Worm (Caenorhabditis elegans) whole organism, late embryonic: ENCODE measurements around the gene T04F8.8.

Source experiments
- C08G9.2 ChIP-seq: sonication (generic microtip); optimal IDR thresholded peaks from 2 replicates; lab custom pipeline; 2016; ENCODE audit warnings: mild to moderate bottlenecking, missing genetic modification characterization, moderate library complexity, missing compliant biosample characterization
- F13H6.1 ChIP-seq: sonication (generic microtip); optimal IDR thresholded peaks from 2 replicates; lab custom pipeline; 2016; ENCODE audit warnings: missing genetic modification characterization, missing compliant biosample characterization
- K02D7.2 ChIP-seq: sonication (generic microtip); optimal IDR thresholded peaks from 2 replicates; lab custom pipeline; 2017; ENCODE audit warnings: mild to moderate bottlenecking, missing genetic modification characterization, missing compliant biosample characterization
- Y22D7AL.16 ChIP-seq: sonication (generic microtip); optimal IDR thresholded peaks from 2 replicates; lab custom pipeline; 2016; ENCODE audit warnings: missing genetic modification characterization, missing compliant biosample characterization
- ahr-1 ChIP-seq: sonication (generic microtip); optimal IDR thresholded peaks from 2 replicates; lab custom pipeline; 2016; ENCODE audit warnings: missing genetic modification characterization, missing compliant biosample characterization
- ama-1 ChIP-seq: fragments of 150-350 bp; optimal IDR thresholded peaks from 2 replicates; lab custom pipeline; 2014
- ceh-14 ChIP-seq: sonication (generic microtip); optimal IDR thresholded peaks from 2 replicates; lab custom pipeline; 2016; ENCODE audit warnings: missing genotype, missing genetic modification characterization, missing compliant biosample characterization
- ceh-18 ChIP-seq: sonication (generic microtip); optimal IDR thresholded peaks from 2 replicates; lab custom pipeline; 2016; ENCODE audit warnings: missing genetic modification characterization, missing compliant biosample characterization
- ceh-2 ChIP-seq: sonication (generic microtip); optimal IDR thresholded peaks from 2 replicates; lab custom pipeline; 2016; ENCODE audit warnings: missing genotype, missing genetic modification characterization, missing compliant biosample characterization
- ceh-30 ChIP-seq: fragments of 150-350 bp; optimal IDR thresholded peaks from 2 replicates; lab custom pipeline; 2014; ENCODE audit warnings: missing biosample characterization, missing genetic modification characterization
- ceh-31 ChIP-seq: sonication (generic microtip); optimal IDR thresholded peaks from 2 replicates; lab custom pipeline; 2016; ENCODE audit warnings: missing genetic modification characterization, missing compliant biosample characterization
- ceh-48 ChIP-seq: sonication (generic microtip); optimal IDR thresholded peaks from 2 replicates; lab custom pipeline; 2016; ENCODE audit warnings: missing genetic modification characterization, inconsistent platforms, missing compliant biosample characterization
- ceh-9 ChIP-seq: sonication (generic microtip); optimal IDR thresholded peaks from 2 replicates; lab custom pipeline; 2016; ENCODE audit warnings: mild to moderate bottlenecking, missing genetic modification characterization, inconsistent platforms, missing compliant biosample characterization
- che-1 ChIP-seq: sonication (generic microtip); optimal IDR thresholded peaks from 2 replicates; lab custom pipeline; 2016; ENCODE audit warnings: mild to moderate bottlenecking, missing genetic modification characterization, missing compliant biosample characterization
- dmd-4 ChIP-seq: sonication (generic microtip); optimal IDR thresholded peaks from 2 replicates; lab custom pipeline; 2016; ENCODE audit warnings: borderline replicate concordance, missing genetic modification characterization, missing compliant biosample characterization
- dve-1 ChIP-seq: sonication (generic microtip); optimal IDR thresholded peaks from 2 replicates; lab custom pipeline; 2017; ENCODE audit warnings: antibody characterized with exemption, mild to moderate bottlenecking, missing genetic modification characterization, missing compliant biosample characterization
- elt-4 ChIP-seq: sonication (generic microtip); optimal IDR thresholded peaks from 2 replicates; lab custom pipeline; 2016; ENCODE audit warnings: missing genetic modification characterization, missing compliant biosample characterization
- ets-4 ChIP-seq: sonication (generic microtip); optimal IDR thresholded peaks from 2 replicates; lab custom pipeline; 2016; ENCODE audit warnings: missing genetic modification characterization, missing compliant biosample characterization
- eyg-1 ChIP-seq: sonication (generic microtip); optimal IDR thresholded peaks from 2 replicates; lab custom pipeline; 2016; ENCODE audit warnings: missing genotype, missing genetic modification characterization, missing compliant biosample characterization
- fax-1 ChIP-seq: sonication (generic microtip); optimal IDR thresholded peaks from 2 replicates; lab custom pipeline; 2016; ENCODE audit warnings: missing genotype, missing genetic modification characterization, missing compliant biosample characterization
- fkh-6 ChIP-seq: sonication (generic microtip); optimal IDR thresholded peaks from 2 replicates; lab custom pipeline; 2016; ENCODE audit warnings: missing genetic modification characterization, missing compliant biosample characterization
- hlh-13 ChIP-seq: fragments of 200-800 bp; sonication (Bioruptor generic); optimal IDR thresholded peaks from 2 replicates; lab custom pipeline; 2018; ENCODE audit warnings: mild to moderate bottlenecking, missing genetic modification characterization, missing compliant biosample characterization
- hlh-30 ChIP-seq: sonication (generic microtip); optimal IDR thresholded peaks from 2 replicates; lab custom pipeline; 2017; ENCODE audit warnings: antibody characterized with exemption, missing genetic modification characterization, missing compliant biosample characterization; ENCODE audit not compliant: insufficient read depth
- hlh-6 ChIP-seq: sonication (generic microtip); optimal IDR thresholded peaks from 2 replicates; lab custom pipeline; 2016; ENCODE audit warnings: missing genotype, missing genetic modification characterization, missing compliant biosample characterization
- hlh-8 ChIP-seq: sonication (generic microtip); optimal IDR thresholded peaks from 2 replicates; lab custom pipeline; 2016; ENCODE audit warnings: missing genotype, missing genetic modification characterization, missing compliant biosample characterization
- lim-6 ChIP-seq: sonication (generic microtip); optimal IDR thresholded peaks from 2 replicates; lab custom pipeline; 2016; ENCODE audit warnings: missing genetic modification characterization, missing compliant biosample characterization
- lin-11 ChIP-seq: fragments of 200-800 bp; sonication (Bioruptor generic); optimal IDR thresholded peaks from 2 replicates; lab custom pipeline; 2018; ENCODE audit warnings: mild to moderate bottlenecking, missing genetic modification characterization, missing compliant biosample characterization
- mec-3 ChIP-seq: sonication (generic microtip); optimal IDR thresholded peaks from 2 replicates; lab custom pipeline; 2016; ENCODE audit warnings: borderline replicate concordance, missing genetic modification characterization, missing compliant biosample characterization
- nfya-1 ChIP-seq: sonication (generic microtip); optimal IDR thresholded peaks from 2 replicates; lab custom pipeline; 2017; ENCODE audit warnings: missing genetic modification characterization, mild to moderate bottlenecking, missing compliant biosample characterization, antibody characterized with exemption, moderate library complexity
- pat-9 ChIP-seq: fragments of 200-800 bp; sonication (Bioruptor generic); optimal IDR thresholded peaks from 2 replicates; lab custom pipeline; 2018; ENCODE audit warnings: mild to moderate bottlenecking, missing genetic modification characterization, moderate library complexity, missing compliant biosample characterization
- pha-2 ChIP-seq: sonication (generic microtip); optimal IDR thresholded peaks from 2 replicates; lab custom pipeline; 2017; ENCODE audit warnings: mild to moderate bottlenecking, missing genetic modification characterization, missing compliant biosample characterization
- pqm-1 ChIP-seq: sonication (generic microtip); optimal IDR thresholded peaks from 2 replicates; lab custom pipeline; 2016; ENCODE audit warnings: missing genetic modification characterization, missing compliant biosample characterization
- sdc-2 ChIP-seq: sonication (generic microtip); optimal IDR thresholded peaks from 2 replicates; lab custom pipeline; 2016; ENCODE audit warnings: missing genotype, missing genetic modification characterization, missing compliant biosample characterization
- sox-4 ChIP-seq: sonication (generic microtip); optimal IDR thresholded peaks from 2 replicates; lab custom pipeline; 2017; ENCODE audit warnings: mild to moderate bottlenecking, missing genetic modification characterization, inconsistent platforms, missing compliant biosample characterization
- syd-9 ChIP-seq: sonication (generic microtip); optimal IDR thresholded peaks from 2 replicates; lab custom pipeline; 2016; ENCODE audit warnings: mild to moderate bottlenecking, missing genetic modification characterization, moderate library complexity, missing compliant biosample characterization
- tbx-2 ChIP-seq: sonication (generic microtip); optimal IDR thresholded peaks from 2 replicates; lab custom pipeline; 2016; ENCODE audit warnings: missing genetic modification characterization, missing compliant biosample characterization
- unc-3 ChIP-seq, 2 experiments: fragments of 200-800 bp in 1 of 2; sonication (Bioruptor generic) in 1 of 2; sonication (generic microtip) in 1 of 2; conservative IDR thresholded peaks in 1 of 2; optimal IDR thresholded peaks in 1 of 2; 2 replicates each; pipeline versions ENCODE4 v1.3.6 to Lab custom; 2016 to 2022; ENCODE audit warnings: missing compliant biosample characterization in 2 of 2, missing genetic modification characterization in 2 of 2, missing genetic modification reagents in 1 of 2
- unc-42 ChIP-seq: sonication (generic microtip); optimal IDR thresholded peaks from 2 replicates; lab custom pipeline; 2016; ENCODE audit warnings: missing genotype, missing genetic modification characterization, missing compliant biosample characterization
- unc-55 ChIP-seq: sonication (generic microtip); optimal IDR thresholded peaks from 2 replicates; lab custom pipeline; 2017; ENCODE audit warnings: missing biosample characterization, missing genetic modification reagents, missing genetic modification characterization
- unc-86 ChIP-seq: sonication (generic microtip); optimal IDR thresholded peaks from 2 replicates; lab custom pipeline; 2016; ENCODE audit warnings: missing genetic modification characterization, missing compliant biosample characterization
- ztf-16 ChIP-seq: sonication (generic microtip); optimal IDR thresholded peaks from 2 replicates; lab custom pipeline; 2017; ENCODE audit warnings: missing genetic modification characterization, missing compliant biosample characterization

T04F8.8 gene

DNA sequence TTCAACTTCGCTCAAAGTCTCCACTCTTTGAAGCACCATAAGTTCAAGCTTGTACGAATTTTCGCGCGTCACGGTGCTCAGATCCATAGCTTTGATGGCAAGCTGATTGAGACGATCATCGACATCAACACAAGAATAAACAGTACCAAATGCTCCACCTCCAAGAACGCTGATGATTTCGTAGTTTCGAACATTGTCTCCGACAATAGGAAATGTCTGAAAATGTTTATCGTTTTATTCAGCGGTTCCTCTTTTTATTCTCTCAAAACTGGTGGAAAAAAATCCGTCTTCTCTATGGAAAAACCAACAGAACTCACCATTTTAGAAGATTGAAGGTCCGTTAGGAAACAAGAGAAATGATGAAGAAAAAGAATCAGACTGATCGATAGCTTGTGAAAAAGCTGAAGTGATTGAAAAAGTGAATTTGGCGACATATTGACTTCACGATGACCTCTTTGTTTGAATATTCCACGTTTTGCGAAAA, 40.6 kb downstream of the T04F8.8 start, which contains the start of gene C44C10.7:
C44C10.7 (minus strand) TSS at position 434 of the 484 bp plus-strand sequence.
- no peak for TF ChIP-seq ceh-2
- no peak for TF ChIP-seq elt-4 (tag; lab: Kevin White, UChicago)
- no peak for TF ChIP-seq lin-11 (tag; lab: Kevin White, UChicago)
- TF ChIP-seq F13H6.1, result no peak
- TF ChIP-seq ceh-30 (tag; lab: Kevin White, UChicago), result no peak
- no peak for TF ChIP-seq pat-9
- TF ChIP-seq dmd-4 (tag; lab: Kevin White, UChicago), result no peak
- TF ChIP-seq hlh-8, result no peak

DNA sequence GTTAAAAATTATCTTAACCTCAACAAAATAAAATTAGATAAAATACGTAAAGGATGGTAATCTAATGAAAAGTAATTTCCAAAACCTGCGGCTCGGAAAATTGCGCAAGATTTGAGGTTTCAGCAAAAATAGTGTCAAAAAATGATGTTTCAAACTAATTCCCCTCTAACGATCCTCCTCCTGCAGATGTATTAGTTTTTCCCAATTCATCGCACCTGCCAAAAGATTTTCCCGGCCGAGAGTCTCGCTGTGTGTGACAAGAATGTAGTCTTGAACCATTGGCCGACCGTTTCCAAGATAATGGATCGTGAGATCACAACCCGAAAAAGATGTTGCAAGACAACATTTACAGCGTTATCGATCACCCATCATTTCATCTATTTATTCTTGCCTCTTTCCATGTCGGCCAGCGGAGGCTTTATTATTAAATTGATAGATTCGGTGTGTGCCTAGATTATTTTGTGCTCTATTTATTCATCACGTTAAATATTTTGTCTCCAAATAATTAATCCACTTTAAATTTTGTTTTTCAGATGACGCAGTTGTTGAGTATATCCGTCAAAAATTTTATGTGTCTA, 42.8 kb downstream of the T04F8.8 start, which contains the start of the genes C44C10.10 and C44C10.5:
C44C10.10 (plus strand) TSS at position 301 of the 578 bp plus-strand sequence.
C44C10.5 (plus strand) TSS at position 528 of the 578 bp plus-strand sequence.
- TF ChIP-seq ceh-30 (tag; lab: Kevin White, UChicago), result no peak
- TF ChIP-seq syd-9, result no peak
- no peak for TF ChIP-seq Y22D7AL.16 (tag; lab: Kevin White, UChicago)
- TF ChIP-seq unc-86 (tag; lab: Kevin White, UChicago), result no peak
- TF ChIP-seq unc-55 (GFP tag; lab: Kevin White, UChicago), result no peak
- no peak for TF ChIP-seq fkh-6
- no peak for TF ChIP-seq ztf-16
- no peak for TF ChIP-seq pqm-1 (tag; lab: Kevin White, UChicago)
- no peak for TF ChIP-seq ceh-18 (tag; lab: Kevin White, UChicago)
- no peak for TF ChIP-seq che-1 (tag; lab: Kevin White, UChicago)
- no peak for TF ChIP-seq sox-4 (tag; lab: Kevin White, UChicago)
- TF ChIP-seq dve-1 (tag; lab: Kevin White, UChicago), result no peak
- no peak for TF ChIP-seq ama-1 (lab: Kevin White, UChicago)
- no peak for TF ChIP-seq K02D7.2 (tag; lab: Kevin White, UChicago)
- TF ChIP-seq hlh-6 (tag; lab: Kevin White, UChicago), result no peak

DNA sequence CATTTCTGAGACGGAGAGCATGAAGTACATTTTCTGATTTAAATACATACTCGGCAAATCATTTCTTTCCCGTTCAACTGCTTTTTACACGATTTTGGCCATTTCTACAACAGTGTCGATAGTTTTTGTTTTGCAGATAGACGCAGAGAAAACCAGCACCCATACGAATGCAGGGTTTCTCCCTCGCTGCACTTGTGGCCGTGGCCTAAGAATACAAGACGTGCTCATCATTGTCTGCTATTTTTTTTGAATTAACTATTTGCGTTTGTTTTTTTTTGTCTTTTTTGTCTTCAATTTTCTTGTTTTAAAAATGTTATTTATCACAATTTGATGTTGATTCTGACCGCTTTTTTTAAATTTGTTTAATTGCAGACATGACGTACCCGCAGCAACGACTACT, 45.8 kb downstream of the T04F8.8 start, which contains the start of gene smcl-1:
smcl-1 (plus strand) TSS at position 373 of the 400 bp plus-strand sequence.
- no peak for TF ChIP-seq ahr-1 (tag; lab: Kevin White, UChicago)
- no peak for TF ChIP-seq unc-55 (GFP tag; lab: Kevin White, UChicago)
- TF ChIP-seq unc-42, result no peak
- TF ChIP-seq hlh-6 (tag; lab: Kevin White, UChicago), result no peak
- TF ChIP-seq ceh-31 (tag; lab: Kevin White, UChicago), result peak; percentile 74
- TF ChIP-seq lim-6, result no peak
- no peak for TF ChIP-seq ceh-30 (tag; lab: Kevin White, UChicago)
- TF ChIP-seq hlh-13 (GFP tag; lab: Kevin White, UChicago), result no peak
- TF ChIP-seq C08G9.2 (tag; lab: Kevin White, UChicago), result peak; percentile 42
- peak; percentile 41 for TF ChIP-seq nfya-1 (tag; lab: Kevin White, UChicago)
- peak; percentile 42 for TF ChIP-seq ets-4
- no peak for TF ChIP-seq eyg-1 (tag; lab: Kevin White, UChicago)
- TF ChIP-seq K02D7.2 (tag; lab: Kevin White, UChicago), result no peak
- TF ChIP-seq ceh-2, result peak; percentile 56
- no peak for TF ChIP-seq fax-1 (tag; lab: Kevin White, UChicago)
- no peak for TF ChIP-seq ceh-14 (tag; lab: Kevin White, UChicago)
- TF ChIP-seq hlh-30, result no peak
- TF ChIP-seq mec-3, result no peak
- TF ChIP-seq sdc-2 (tag; lab: Kevin White, UChicago), result peak; percentile 3
- TF ChIP-seq tbx-2 (tag; lab: Kevin White, UChicago), result peak; percentile 57

DNA sequence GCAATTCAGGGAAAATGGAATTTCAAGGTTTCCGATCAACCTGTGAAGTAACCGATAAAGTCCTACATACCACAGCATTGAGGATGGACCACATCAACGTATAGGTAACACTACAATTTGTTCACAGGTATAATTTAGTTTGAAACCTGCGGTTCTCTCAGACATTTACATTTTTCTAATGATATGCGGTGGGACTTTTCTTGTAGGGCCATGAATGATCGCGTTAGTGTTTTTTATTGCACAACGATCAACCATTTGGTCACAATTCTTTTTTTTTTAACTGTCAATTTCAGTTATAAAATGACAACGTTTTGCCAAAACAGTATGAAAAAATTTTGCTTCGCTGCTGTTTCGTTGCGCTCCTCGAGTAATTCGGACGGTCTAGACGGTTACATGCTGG, 49.4 kb downstream of the T04F8.8 start, which contains the start of gene C44C10.12:
C44C10.12 (plus strand) TSS at position 301 of the 400 bp plus-strand sequence.
- TF ChIP-seq F13H6.1 (no peak), unc-42 (no peak), hlh-6 (tag; lab: Kevin White, UChicago) (no peak), sdc-2 (tag; lab: Kevin White, UChicago) (no peak), unc-55 (GFP tag; lab: Kevin White, UChicago) (no peak), ahr-1 (tag; lab: Kevin White, UChicago) (no peak), pha-2 (tag; lab: Kevin White, UChicago) (no peak), ceh-48 (tag; lab: Kevin White, UChicago) (no peak), Y22D7AL.16 (tag; lab: Kevin White, UChicago) (no peak), ceh-9 (tag; lab: Kevin White, UChicago) (no peak), ceh-18 (tag; lab: Kevin White, UChicago) (no peak), mec-3 (no peak), unc-3 (GFP tag; conservative IDR thresholded peaks at IDR 0.05; lab: Robert Waterston, UW) (no peak), unc-3 (tag; optimal IDR thresholded peaks at IDR 0.05; lab: Kevin White, UChicago) (no peak), ets-4 (no peak), K02D7.2 (tag; lab: Kevin White, UChicago) (no peak), lin-11 (tag; lab: Kevin White, UChicago) (no peak)
- TF ChIP-seq, all 69 proteins: peak for 0
